Worm (Caenorhabditis elegans) whole organism, L4 larva: ENCODE data around the gene fbxb-108.
A peak's percentile ranks its signal among the peaks of the same experiment; 100 is the strongest.

Experiments
- D1046.2 ChIP-seq: fragments of 200-800 bp; sonication (Bioruptor generic); IDR thresholded peaks from 2 replicates; pipeline ENCODE4 v1.3.6; 2022; ENCODE audit warnings: missing genetic modification characterization, missing compliant biosample characterization
- F10B5.3 ChIP-seq: sonication (generic microtip); optimal IDR thresholded peaks from 2 replicates; lab custom pipeline; 2016; ENCODE audit warnings: mild to moderate bottlenecking, missing genetic modification characterization, missing compliant biosample characterization
- F26F4.8 ChIP-seq: fragments of 200-800 bp; sonication (Bioruptor generic); conservative IDR thresholded peaks from 2 replicates; pipeline ENCODE4 v1.3.6; 2022; ENCODE audit warnings: missing genetic modification characterization, missing compliant biosample characterization
- R02D3.7 ChIP-seq: fragments of 150-350 bp; sonication (generic microtip); optimal IDR thresholded peaks from 3 replicates; lab custom pipeline; 2014; ENCODE audit warnings: missing biosample characterization, missing genetic modification characterization
- T26A8.4 ChIP-seq: fragments of 200-800 bp; sonication (Bioruptor generic); IDR thresholded peaks from 2 replicates; pipeline ENCODE4 v1.3.6; 2022; ENCODE audit warnings: missing genetic modification characterization, missing compliant biosample characterization
- Y105C5A.15 ChIP-seq: fragments of 200-800 bp; sonication (Bioruptor generic); IDR thresholded peaks from 2 replicates; pipeline ENCODE4 v1.3.6; 2022; ENCODE audit warnings: missing genetic modification characterization, missing compliant biosample characterization
- Y48G9A.11 ChIP-seq: fragments of 200-800 bp; sonication (Bioruptor generic); IDR thresholded peaks from 2 replicates; pipeline ENCODE4 v1.3.6; 2022; ENCODE audit warnings: missing genetic modification reagents, missing genetic modification characterization, missing compliant biosample characterization
- Y5F2A.4 ChIP-seq: fragments of 200-800 bp; sonication (Bioruptor generic); optimal IDR thresholded peaks from 2 replicates; lab custom pipeline; 2018; ENCODE audit warnings: mild to moderate bottlenecking, missing genetic modification characterization, missing compliant biosample characterization
- Y75B8A.6 ChIP-seq: fragments of 200-800 bp; sonication (Bioruptor generic); IDR thresholded peaks from 2 replicates; pipeline ENCODE4 v1.3.6; 2022; ENCODE audit warnings: missing genetic modification reagents, missing genetic modification characterization, missing compliant biosample characterization
- ZK546.5 ChIP-seq, 2 experiments: sonication (generic microtip); optimal IDR thresholded peaks; 2 replicates each; lab custom pipeline; 2017; ENCODE audit warnings: missing biosample characterization in 2 of 2, missing genetic modification characterization in 2 of 2
- aly-2 ChIP-seq: sonication (generic microtip); optimal IDR thresholded peaks from 2 replicates; lab custom pipeline; 2018; ENCODE audit warnings: missing biosample characterization, missing genetic modification characterization
- attf-4 ChIP-seq: sonication (generic microtip); optimal IDR thresholded peaks from 3 replicates; lab custom pipeline; 2017; ENCODE audit warnings: missing biosample characterization, missing genetic modification characterization
- ceh-20 ChIP-seq: fragments of 200-800 bp; sonication (Bioruptor generic); IDR thresholded peaks from 2 replicates; pipeline ENCODE4 v1.3.6; 2022; ENCODE audit warnings: missing genetic modification reagents, missing genetic modification characterization, missing compliant biosample characterization
- ceh-28 ChIP-seq: fragments of 150-350 bp; optimal IDR thresholded peaks from 2 replicates; lab custom pipeline; 2014; ENCODE audit warnings: missing biosample characterization, missing genetic modification reagents, missing genetic modification characterization
- ceh-32 ChIP-seq: sonication (generic microtip); optimal IDR thresholded peaks from 2 replicates; lab custom pipeline; 2016; ENCODE audit warnings: mild to moderate bottlenecking, missing genetic modification characterization, missing compliant biosample characterization; ENCODE audit not compliant: poor library complexity
- ctbp-1 ChIP-seq: fragments of 200-800 bp; sonication (Bioruptor generic); IDR thresholded peaks from 2 replicates; pipeline ENCODE4 v1.3.6; 2022; ENCODE audit warnings: missing genetic modification reagents, missing genetic modification characterization, missing compliant biosample characterization
- daf-12 ChIP-seq: fragments of 150-350 bp; optimal IDR thresholded peaks from 2 replicates; lab custom pipeline; 2014; ENCODE audit warnings: missing biosample characterization, missing genetic modification reagents, missing genetic modification characterization
- daf-16 ChIP-seq, 3 experiments: sonication (generic microtip); optimal IDR thresholded peaks; 2 replicates each; lab custom pipeline; 2016 to 2017; ENCODE audit warnings: missing genetic modification characterization in 3 of 3, missing genetic modification reagents in 3 of 3, mild to moderate bottlenecking in 2 of 3, missing compliant biosample characterization in 2 of 3, missing biosample characterization in 1 of 3, moderate library complexity in 1 of 3
- daf-19 ChIP-seq: fragments of 200-800 bp; sonication (Bioruptor generic); conservative IDR thresholded peaks from 2 replicates; pipeline ENCODE4 v1.3.6; 2022; ENCODE audit warnings: missing genetic modification characterization, missing compliant biosample characterization
- daf-8 ChIP-seq: fragments of 200-800 bp; sonication (Bioruptor generic); IDR thresholded peaks from 2 replicates; pipeline ENCODE4 v1.3.6; 2022; ENCODE audit warnings: missing genetic modification characterization, missing compliant biosample characterization
- dpl-1 ChIP-seq: fragments of 150-350 bp; optimal IDR thresholded peaks from 2 replicates; lab custom pipeline; 2014; ENCODE audit warnings: missing biosample characterization, missing genetic modification reagents, missing genetic modification characterization
- egl-27 ChIP-seq: sonication (generic microtip); optimal IDR thresholded peaks from 3 replicates; lab custom pipeline; 2017; ENCODE audit warnings: missing biosample characterization, missing genetic modification reagents, missing genetic modification characterization
- fos-1 ChIP-seq: fragments of 150-350 bp; optimal IDR thresholded peaks from 2 replicates; lab custom pipeline; 2014; ENCODE audit warnings: missing biosample characterization, missing genetic modification characterization
- gei-8 ChIP-seq: fragments of 200-800 bp; sonication (Bioruptor generic); optimal IDR thresholded peaks from 2 replicates; lab custom pipeline; 2018; ENCODE audit warnings: mild to moderate bottlenecking, missing genetic modification characterization, missing compliant biosample characterization
- hif-1 ChIP-seq, 2 experiments: sonication (generic microtip); optimal IDR thresholded peaks; 2 replicates each; lab custom pipeline; 2016 to 2017; ENCODE audit warnings: missing compliant biosample characterization in 2 of 2, missing genetic modification characterization in 2 of 2, missing genetic modification reagents in 2 of 2, missing genotype in 2 of 2, mild to moderate bottlenecking in 1 of 2
- jun-1 ChIP-seq: fragments of 150-350 bp; optimal IDR thresholded peaks from 2 replicates; lab custom pipeline; 2014; ENCODE audit warnings: missing biosample characterization, missing genetic modification reagents, missing genetic modification characterization
- lin-13 ChIP-seq: fragments of 150-350 bp; optimal IDR thresholded peaks from 2 replicates; lab custom pipeline; 2014; ENCODE audit warnings: missing biosample characterization, missing genetic modification reagents, missing genetic modification characterization
- lin-15B ChIP-seq: fragments of 150-350 bp; sonication (generic microtip); optimal IDR thresholded peaks from 3 replicates; lab custom pipeline; 2014; ENCODE audit warnings: missing biosample characterization, missing genetic modification characterization
- lin-38 ChIP-seq: fragments of 200-800 bp; sonication (Bioruptor generic); IDR thresholded peaks from 2 replicates; pipeline ENCODE4 v1.3.6; 2022; ENCODE audit warnings: missing genetic modification reagents, missing genetic modification characterization, missing compliant biosample characterization
- lir-3 ChIP-seq: sonication (generic microtip); optimal IDR thresholded peaks from 2 replicates; lab custom pipeline; 2016; ENCODE audit warnings: mild to moderate bottlenecking, missing genetic modification characterization, missing compliant biosample characterization
- lsy-2 ChIP-seq, 2 experiments: fragments of 150-350 bp in 1 of 2; sonication (generic microtip) in 1 of 2; optimal IDR thresholded peaks; 2 replicates each; lab custom pipeline; 2014 to 2017; ENCODE audit warnings: missing biosample characterization in 2 of 2, missing genetic modification characterization in 2 of 2
- madf-5 ChIP-seq, 2 experiments: fragments of 200-800 bp; sonication (Bioruptor generic); IDR thresholded peaks; 2 replicates each; pipeline ENCODE4 v1.3.6; 2022; ENCODE audit warnings: missing compliant biosample characterization in 2 of 2, missing genetic modification characterization in 2 of 2
- mep-1 ChIP-seq: fragments of 150-350 bp; sonication (generic microtip); optimal IDR thresholded peaks from 3 replicates; lab custom pipeline; 2014; ENCODE audit warnings: missing biosample characterization, missing genetic modification characterization
- mxl-2 ChIP-seq: fragments of 200-800 bp; sonication (Bioruptor generic); conservative IDR thresholded peaks from 2 replicates; pipeline ENCODE4 v1.3.6; 2022; ENCODE audit warnings: missing genetic modification reagents, missing genetic modification characterization, missing compliant biosample characterization
- nhr-10 ChIP-seq: fragments of 150-350 bp; optimal IDR thresholded peaks from 2 replicates; lab custom pipeline; 2014; ENCODE audit warnings: missing biosample characterization, missing genetic modification characterization
- nhr-11 ChIP-seq: fragments of 150-350 bp; optimal IDR thresholded peaks from 2 replicates; lab custom pipeline; 2014; ENCODE audit warnings: missing biosample characterization, missing genetic modification characterization
- nhr-111 ChIP-seq: fragments of 200-800 bp; sonication (Bioruptor generic); optimal IDR thresholded peaks from 2 replicates; lab custom pipeline; 2018; ENCODE audit warnings: mild to moderate bottlenecking, missing genetic modification characterization, missing compliant biosample characterization
- nhr-237 ChIP-seq: sonication (generic microtip); optimal IDR thresholded peaks from 2 replicates; lab custom pipeline; 2017; ENCODE audit warnings: missing biosample characterization, missing genetic modification characterization
- nhr-25 ChIP-seq: sonication (generic microtip); optimal IDR thresholded peaks from 2 replicates; lab custom pipeline; 2017; ENCODE audit warnings: missing genetic modification characterization, mild to moderate bottlenecking, missing compliant biosample characterization, antibody characterized with exemption, moderate library complexity, borderline replicate concordance; ENCODE audit not compliant: insufficient read depth
- nhr-42 ChIP-seq: fragments of 200-800 bp; sonication (Bioruptor generic); IDR thresholded peaks from 2 replicates; pipeline ENCODE4 v1.3.6; 2022; ENCODE audit warnings: missing genetic modification characterization, missing compliant biosample characterization
- nhr-48 ChIP-seq: sonication (generic microtip); optimal IDR thresholded peaks from 2 replicates; lab custom pipeline; 2016; ENCODE audit warnings: mild to moderate bottlenecking, missing genetic modification characterization, missing compliant biosample characterization
- nhr-6 ChIP-seq: fragments of 150-350 bp; optimal IDR thresholded peaks from 2 replicates; lab custom pipeline; 2014; ENCODE audit warnings: missing biosample characterization, missing genetic modification characterization
- nhr-76 ChIP-seq: fragments of 150-350 bp; optimal IDR thresholded peaks from 2 replicates; lab custom pipeline; 2014; ENCODE audit warnings: missing biosample characterization, missing genetic modification characterization
- nhr-77 ChIP-seq: fragments of 150-350 bp; optimal IDR thresholded peaks from 2 replicates; lab custom pipeline; 2014; ENCODE audit warnings: missing biosample characterization, missing genetic modification characterization
- php-3 ChIP-seq: fragments of 200-800 bp; sonication (Bioruptor generic); IDR thresholded peaks from 2 replicates; pipeline ENCODE4 v1.3.6; 2022; ENCODE audit warnings: missing genetic modification reagents, missing genetic modification characterization, missing compliant biosample characterization
- saeg-2 ChIP-seq: fragments of 200-800 bp; sonication (Bioruptor generic); IDR thresholded peaks from 2 replicates; pipeline ENCODE4 v1.3.6; 2022; ENCODE audit warnings: missing genetic modification reagents, missing genetic modification characterization, missing compliant biosample characterization
- sdz-12 ChIP-seq: fragments of 200-800 bp; sonication (Bioruptor generic); optimal IDR thresholded peaks from 2 replicates; lab custom pipeline; 2018; ENCODE audit warnings: mild to moderate bottlenecking, missing genetic modification characterization, missing compliant biosample characterization
- spr-3 ChIP-seq: fragments of 200-800 bp; sonication (Bioruptor generic); optimal IDR thresholded peaks from 2 replicates; lab custom pipeline; 2018; ENCODE audit warnings: mild to moderate bottlenecking, missing genetic modification characterization, missing compliant biosample characterization
- unc-130 ChIP-seq: sonication (generic microtip); optimal IDR thresholded peaks from 2 replicates; lab custom pipeline; 2016; ENCODE audit warnings: missing genetic modification reagents, missing genetic modification characterization, missing compliant biosample characterization
- vab-7 ChIP-seq: fragments of 200-800 bp; sonication (Bioruptor generic); IDR thresholded peaks from 2 replicates; pipeline ENCODE4 v1.3.6; 2022; ENCODE audit warnings: missing genetic modification reagents, missing genetic modification characterization, missing compliant biosample characterization
- zfp-2 ChIP-seq: sonication (generic microtip); optimal IDR thresholded peaks from 2 replicates; lab custom pipeline; 2016; ENCODE audit warnings: mild to moderate bottlenecking, missing genetic modification characterization, missing compliant biosample characterization
- zip-2 ChIP-seq: fragments of 150-350 bp; optimal IDR thresholded peaks from 2 replicates; lab custom pipeline; 2014; ENCODE audit warnings: missing biosample characterization, missing genetic modification characterization
- ztf-11 ChIP-seq: fragments of 150-350 bp; optimal IDR thresholded peaks from 2 replicates; lab custom pipeline; 2014; ENCODE audit warnings: missing biosample characterization, missing genetic modification characterization

The fbxb-108 gene

DNA sequence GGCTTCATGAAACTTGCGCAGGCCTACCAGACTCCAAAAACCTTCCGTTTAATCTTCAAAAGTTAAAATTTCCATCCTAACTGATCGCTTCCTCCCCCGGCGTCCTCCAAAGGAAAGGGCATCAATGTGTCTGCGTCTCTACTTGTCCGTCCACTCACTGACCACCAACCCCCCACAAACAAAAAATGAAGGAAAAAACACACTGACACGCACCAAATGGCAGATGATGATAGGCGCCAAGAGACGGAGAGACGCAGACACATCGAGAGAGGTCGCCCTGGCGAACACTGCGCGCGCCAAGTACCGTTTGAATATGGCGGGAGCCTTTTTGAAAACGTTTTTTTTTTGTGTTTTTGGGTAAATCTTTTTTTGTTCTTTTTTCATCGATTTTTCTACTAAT lies 30.0 kb upstream of the fbxb-108 start (continued):
- no peak for TF ChIP-seq D1046.2 (GFP tag; lab: Robert Waterston, UW)
- TF ChIP-seq aly-2 (tag; lab: Kevin White, UChicago): no peak
- peak; percentile 26 for TF ChIP-seq nhr-6 (tag; lab: Kevin White, UChicago)
- no peak for TF ChIP-seq spr-3 (GFP tag; lab: Kevin White, UChicago)
- no peak for TF ChIP-seq lir-3 (tag; lab: Kevin White, UChicago)
- TF ChIP-seq egl-27 (tag; lab: Kevin White, UChicago): no peak
- no peak for TF ChIP-seq ztf-11 (tag; lab: Kevin White, UChicago)
- no peak for TF ChIP-seq zfp-2 (tag; lab: Kevin White, UChicago)
- TF ChIP-seq ceh-32 (tag; lab: Kevin White, UChicago): no peak
- no peak for TF ChIP-seq unc-130 (GFP tag; lab: Kevin White, UChicago)
- no peak for TF ChIP-seq Y5F2A.4 (GFP tag; lab: Kevin White, UChicago)
- peak in 1 of 2 experiments; percentile 30 for TF ChIP-seq lsy-2 (tag; optimal IDR thresholded peaks at IDR 0.05; lab: Kevin White, UChicago)
- no peak for TF ChIP-seq fos-1
- TF ChIP-seq ceh-20 (GFP tag; lab: Robert Waterston, UW): no peak
- TF ChIP-seq nhr-237: no peak
- peak; percentile 15 for TF ChIP-seq nhr-25 (tag; lab: Kevin White, UChicago)
- no peak for TF ChIP-seq nhr-76 (tag; lab: Kevin White, UChicago)
- TF ChIP-seq mxl-2 (GFP tag; lab: Robert Waterston, UW): no peak
- no peak for TF ChIP-seq php-3 (GFP tag; lab: Robert Waterston, UW)
- TF ChIP-seq nhr-10 (tag; lab: Kevin White, UChicago): no peak
- no peak for TF ChIP-seq T26A8.4 (GFP tag; lab: Robert Waterston, UW)
- no peak for TF ChIP-seq nhr-42 (GFP tag; lab: Robert Waterston, UW)
- TF ChIP-seq madf-5 (GFP tag; IDR thresholded peaks at IDR 0.05; lab: Robert Waterston, UW): no peak
- TF ChIP-seq sdz-12 (GFP tag; lab: Kevin White, UChicago): no peak
- no peak for TF ChIP-seq ceh-28 (tag; lab: Kevin White, UChicago)
- TF ChIP-seq hif-1 (tag; optimal IDR thresholded peaks at IDR 0.05; lab: Kevin White, UChicago): no peak
- TF ChIP-seq lin-13: no peak
- no peak for TF ChIP-seq daf-12 (tag; lab: Kevin White, UChicago)
- no peak for TF ChIP-seq zip-2 (tag; lab: Kevin White, UChicago)
- no peak for TF ChIP-seq nhr-111 (GFP tag; lab: Kevin White, UChicago)
- TF ChIP-seq jun-1 (tag; lab: Kevin White, UChicago): no peak
- TF ChIP-seq Y75B8A.6 (GFP tag; lab: Robert Waterston, UW): no peak
- TF ChIP-seq vab-7: no peak
- no peak for TF ChIP-seq nhr-11
- TF ChIP-seq F26F4.8 (GFP tag; lab: Robert Waterston, UW): no peak
- no peak for TF ChIP-seq nhr-48 (tag; lab: Kevin White, UChicago)
- TF ChIP-seq lin-15B (tag; lab: Kevin White, UChicago): no peak
- no peak for TF ChIP-seq ctbp-1 (GFP tag; lab: Robert Waterston, UW)
- no peak for TF ChIP-seq F10B5.3 (tag; lab: Kevin White, UChicago)
- TF ChIP-seq attf-4 (tag; lab: Kevin White, UChicago): no peak
- TF ChIP-seq daf-8 (GFP tag; lab: Robert Waterston, UW): no peak
- no peak for TF ChIP-seq Y105C5A.15 (GFP tag; lab: Robert Waterston, UW)
- TF ChIP-seq Y48G9A.11: no peak
- no peak for TF ChIP-seq ZK546.5 (tag; optimal IDR thresholded peaks at IDR 0.05; lab: Kevin White, UChicago)
- TF ChIP-seq dpl-1: no peak
- no peak; the same call in 1 of the 2 replicates for TF ChIP-seq lin-38
- TF ChIP-seq gei-8 (GFP tag; lab: Kevin White, UChicago): no peak
- peak; percentile 64 for TF ChIP-seq mep-1 (tag; lab: Kevin White, UChicago)
- TF ChIP-seq daf-19 (GFP tag; lab: Robert Waterston, UW): no peak
- TF ChIP-seq daf-16 (GFP tag; optimal IDR thresholded peaks at IDR 0.05; lab: Kevin White, UChicago): no peak
- TF ChIP-seq daf-16 (tag; optimal IDR thresholded peaks at IDR 0.05; lab: Kevin White, UChicago): no peak
- no peak for TF ChIP-seq nhr-77 (tag; lab: Kevin White, UChicago)
- TF ChIP-seq saeg-2 (GFP tag; lab: Robert Waterston, UW): no peak
- TF ChIP-seq R02D3.7 (tag; lab: Kevin White, UChicago): no peak
